Worm (Caenorhabditis elegans) whole organism, mixed stage, embryonic: ENCODE measurements around the gene C28H8.3.

ENCODE experiments used
- ceh-83 ChIP-seq: fragments of 200-800 bp; sonication (Bioruptor generic); optimal IDR thresholded peaks from 2 replicates; lab custom pipeline; 2018; ENCODE audit warnings: mild to moderate bottlenecking, missing genetic modification characterization, missing compliant biosample characterization
- ces-1 ChIP-seq: fragments of 150-350 bp; optimal IDR thresholded peaks from 2 replicates; lab custom pipeline; 2014; ENCODE audit warnings: missing biosample characterization, missing genetic modification reagents, missing genetic modification characterization
- elt-3 ChIP-seq: fragments of 150-350 bp; optimal IDR thresholded peaks from 2 replicates; lab custom pipeline; 2014; ENCODE audit warnings: missing biosample characterization, missing genetic modification characterization
- ham-2 ChIP-seq: fragments of 200-800 bp; sonication (Bioruptor generic); optimal IDR thresholded peaks from 2 replicates; lab custom pipeline; 2018; ENCODE audit warnings: mild to moderate bottlenecking, missing genetic modification characterization, missing compliant biosample characterization
- lin-13 ChIP-seq: fragments of 150-350 bp; optimal IDR thresholded peaks from 2 replicates; lab custom pipeline; 2014; ENCODE audit warnings: missing biosample characterization, missing genetic modification characterization
- nhr-12 ChIP-seq: fragments of 150-350 bp; optimal IDR thresholded peaks from 2 replicates; lab custom pipeline; 2014; ENCODE audit warnings: missing biosample characterization, missing genetic modification characterization
- nhr-237 ChIP-seq: fragments of 150-350 bp; optimal IDR thresholded peaks from 2 replicates; lab custom pipeline; 2014; ENCODE audit warnings: missing biosample characterization, missing genetic modification characterization
- nhr-28 ChIP-seq: fragments of 150-350 bp; optimal IDR thresholded peaks from 2 replicates; lab custom pipeline; 2014; ENCODE audit warnings: missing biosample characterization, missing genetic modification characterization
- pha-4 ChIP-seq: fragments of 150-350 bp; optimal IDR thresholded peaks from 2 replicates; lab custom pipeline; 2018; ENCODE audit warnings: missing biosample characterization, missing genetic modification reagents, missing genetic modification characterization
- snpc-4 ChIP-seq: fragments of 150-350 bp; optimal IDR thresholded peaks from 2 replicates; lab custom pipeline; 2014; ENCODE audit warnings: missing biosample characterization, missing genetic modification characterization
- tbx-8 ChIP-seq: fragments of 200-800 bp; sonication (Bioruptor generic); optimal IDR thresholded peaks from 2 replicates; lab custom pipeline; 2018; ENCODE audit warnings: mild to moderate bottlenecking, missing genetic modification characterization, moderate library complexity, missing compliant biosample characterization
- unc-62 ChIP-seq: fragments of 150-350 bp; optimal IDR thresholded peaks from 2 replicates; lab custom pipeline; 2014; ENCODE audit warnings: missing biosample characterization, missing genetic modification reagents, missing genetic modification characterization
- ztf-11 ChIP-seq: fragments of 150-350 bp; optimal IDR thresholded peaks from 2 replicates; lab custom pipeline; 2014; ENCODE audit warnings: missing biosample characterization, missing genetic modification characterization

- no peak for TF ChIP-seq ces-1 (GFP tag; lab: Kevin White, UChicago)
- no peak for TF ChIP-seq nhr-28
- TF ChIP-seq nhr-237 (tag; lab: Kevin White, UChicago): no peak
- TF ChIP-seq ham-2 (GFP tag; lab: Kevin White, UChicago): no peak
- TF ChIP-seq pha-4: no peak
- TF ChIP-seq lin-13 (tag; lab: Kevin White, UChicago): no peak
- no peak for TF ChIP-seq ztf-11 (tag; lab: Kevin White, UChicago)
- no peak for TF ChIP-seq nhr-12 (tag; lab: Kevin White, UChicago)
- no peak for TF ChIP-seq snpc-4 (tag; lab: Kevin White, UChicago)
- no peak for TF ChIP-seq ceh-83
- TF ChIP-seq elt-3 (tag; lab: Kevin White, UChicago): no peak
- TF ChIP-seq tbx-8 (GFP tag; lab: Kevin White, UChicago): no peak
- TF ChIP-seq unc-62 (GFP tag; lab: Kevin White, UChicago): no peak
These were observed 9.0 kb downstream of the C28H8.3 start for ce11 chrIII:5917365-5917958.
